Worm (Caenorhabditis elegans): ENCODE measurements around the gene C02B10.6.
A peak's percentile ranks its signal among the peaks of the same experiment; 100 is the strongest.

C02B10.6 gene

ce11 chrIV:5037489-5037888, 33.2 kb upstream of the C02B10.6 start, which contains the start of gene C09B9.1:
Gene C09B9.1 (plus strand): TSS chrIV:5037789.
- TF ChIP-seq fkh-10 (GFP tag; optimal IDR thresholded peaks at IDR 0.05) (no peak), ceh-31 (tag; optimal IDR thresholded peaks at IDR 0.05) (no peak), rnt-1 (tag; optimal IDR thresholded peaks at IDR 0.05) (no peak)

- TF ChIP-seq ceh-45 (GFP tag; IDR thresholded peaks at IDR 0.05): 0 out of 2 replicates have a peak, but pooled peaks have one; percentile 8
- peak; percentile 21 for TF ChIP-seq ceh-6 (GFP tag; optimal IDR thresholded peaks at IDR 0.05)
- peak; percentile 39 for TF ChIP-seq ttx-3 (tag; optimal IDR thresholded peaks at IDR 0.05)
- no peak for TF ChIP-seq hlh-6 (tag; optimal IDR thresholded peaks at IDR 0.05)
- peak; percentile 3 for TF ChIP-seq nfya-1 (tag; optimal IDR thresholded peaks at IDR 0.05)
- peak; percentile 38 for TF ChIP-seq gmeb-2 (tag; optimal IDR thresholded peaks at IDR 0.05)
- TF ChIP-seq lin-11 (tag; optimal IDR thresholded peaks at IDR 0.05): peak; percentile 3
- peak; percentile 26 for TF ChIP-seq C38D4.7 (GFP tag; optimal IDR thresholded peaks at IDR 0.05)
- TF ChIP-seq ztf-16 (tag; optimal IDR thresholded peaks at IDR 0.05): no peak
- peak; percentile 29 for TF ChIP-seq sox-4 (tag; optimal IDR thresholded peaks at IDR 0.05)
- TF ChIP-seq syd-9 (tag; optimal IDR thresholded peaks at IDR 0.05): no peak
- TF ChIP-seq nhr-232 (tag; optimal IDR thresholded peaks at IDR 0.05): peak; percentile 32
- TF ChIP-seq pat-9 (tag; optimal IDR thresholded peaks at IDR 0.05): peak; percentile 23
- TF ChIP-seq pag-3 (tag; optimal IDR thresholded peaks at IDR 0.05; ENCODE audit: borderline replicate concordance): no peak
- TF ChIP-seq ref-2 (tag; optimal IDR thresholded peaks at IDR 0.05): no peak
- no peak for TF ChIP-seq unc-3 (GFP tag; conservative IDR thresholded peaks at IDR 0.05)
- no peak for TF ChIP-seq unc-3 (tag; optimal IDR thresholded peaks at IDR 0.05)
- no peak for TF ChIP-seq Y22D7AL.16 (tag; optimal IDR thresholded peaks at IDR 0.05)
- no peak for TF ChIP-seq lim-6 (tag; optimal IDR thresholded peaks at IDR 0.05)
- no peak for TF ChIP-seq ceh-48 (tag; optimal IDR thresholded peaks at IDR 0.05)
- peak; percentile 39 for TF ChIP-seq che-1 (tag; optimal IDR thresholded peaks at IDR 0.05)
Observed at ce11 chrIV:5038744-5039143, 31.9 kb upstream of the C02B10.6 start.

ce11 chrIV:5045389-5045788, 25.3 kb upstream of the C02B10.6 start, which contains the start of gene hot-9:
Gene hot-9 (minus strand): TSS chrIV:5045489.
- no peak for TF ChIP-seq fkh-6 (tag; optimal IDR thresholded peaks at IDR 0.05)
- TF ChIP-seq ets-4 (tag; optimal IDR thresholded peaks at IDR 0.05): no peak
- no peak for TF ChIP-seq ceh-19 (GFP tag; optimal IDR thresholded peaks at IDR 0.05)
- TF ChIP-seq unc-86 (tag; optimal IDR thresholded peaks at IDR 0.05): no peak
- TF ChIP-seq ceh-6 (GFP tag; optimal IDR thresholded peaks at IDR 0.05): no peak
- TF ChIP-seq eyg-1 (tag; optimal IDR thresholded peaks at IDR 0.05): no peak
- no peak for TF ChIP-seq sox-2 (GFP tag; IDR thresholded peaks at IDR 0.05)
- TF ChIP-seq nfya-1 (tag; optimal IDR thresholded peaks at IDR 0.05): no peak
- TF ChIP-seq unc-42 (tag; optimal IDR thresholded peaks at IDR 0.05): no peak
- no peak for TF ChIP-seq pat-9 (tag; optimal IDR thresholded peaks at IDR 0.05)
- TF ChIP-seq hlh-13 (GFP tag; optimal IDR thresholded peaks at IDR 0.05): no peak
- TF ChIP-seq madf-2 (tag; optimal IDR thresholded peaks at IDR 0.05): no peak
- TF ChIP-seq pag-3 (tag; optimal IDR thresholded peaks at IDR 0.05; ENCODE audit: borderline replicate concordance): no peak
- no peak for TF ChIP-seq C38D4.7 (GFP tag; optimal IDR thresholded peaks at IDR 0.05)
- TF ChIP-seq gmeb-2 (tag; optimal IDR thresholded peaks at IDR 0.05): no peak

ce11 chrIV:5054297-5054696, 16.4 kb upstream of the C02B10.6 start:
- TF ChIP-seq elt-4 (tag; optimal IDR thresholded peaks at IDR 0.05) (no peak), tbx-2 (tag; optimal IDR thresholded peaks at IDR 0.05) (no peak), ceh-48 (tag; optimal IDR thresholded peaks at IDR 0.05) (no peak), rnt-1 (tag; optimal IDR thresholded peaks at IDR 0.05) (no peak)

All from whole organism, late embryonic.